Worm (Caenorhabditis elegans) whole organism, L4/young adult: ENCODE measurements around the gene Y38C1AA.7.

Source experiments
- dao-5 ChIP-seq: sonication (generic microtip); optimal IDR thresholded peaks from 2 replicates; lab custom pipeline; 2016; ENCODE audit warnings: missing genotype, missing genetic modification characterization, moderate library complexity, missing compliant biosample characterization
- him-1 ChIP-seq: sonication (generic microtip); optimal IDR thresholded peaks from 2 replicates; lab custom pipeline; 2016; ENCODE audit warnings: missing genotype, missing genetic modification reagents, missing genetic modification characterization, missing compliant biosample characterization

DNA sequence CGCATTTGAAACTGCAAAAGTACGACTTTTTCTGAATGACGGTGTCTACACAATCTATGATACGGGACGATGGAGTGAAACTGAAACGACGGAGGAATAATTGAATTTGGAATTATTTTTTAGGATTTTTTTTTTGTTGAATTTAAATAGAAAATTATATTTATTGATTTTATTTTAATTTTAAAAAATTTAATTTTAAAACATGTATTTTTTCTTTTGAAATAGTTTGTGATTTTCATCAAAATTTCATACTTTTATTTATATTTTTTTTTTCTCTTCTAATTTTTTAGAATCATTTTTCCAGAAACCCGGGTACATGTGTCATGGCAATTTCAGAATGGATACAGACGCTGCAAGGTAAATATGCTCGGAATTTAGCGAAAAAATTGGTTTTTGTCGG, 49.1 kb downstream of the Y38C1AA.7 start, which contains the start of gene Y38C1AA.1:
- TF ChIP-seq dao-5 (tag; lab: Kevin White, UChicago) (no peak), him-1 (tag; lab: Kevin White, UChicago) (no peak)
